Worm (Caenorhabditis elegans) whole organism, L1 larva: Measurements from ENCODE around the gene hxk-3.

Source experiments
- F16B12.6 ChIP-seq: fragments of 150-350 bp; optimal IDR thresholded peaks from 2 replicates; lab custom pipeline; 2014; ENCODE audit warnings: missing biosample characterization, missing genetic modification characterization
- aha-1 ChIP-seq: fragments of 150-350 bp; optimal IDR thresholded peaks from 2 replicates; lab custom pipeline; 2014; ENCODE audit warnings: missing biosample characterization, missing genetic modification characterization
- ama-1 ChIP-seq: fragments of 150-350 bp; optimal IDR thresholded peaks from 2 replicates; lab custom pipeline; 2014
- ceh-63 ChIP-seq: fragments of 200-800 bp; sonication (Bioruptor generic); optimal IDR thresholded peaks from 2 replicates; lab custom pipeline; 2018; ENCODE audit warnings: mild to moderate bottlenecking, missing genetic modification characterization, missing compliant biosample characterization
- ceh-8 ChIP-seq: fragments of 200-800 bp; sonication (Bioruptor generic); optimal IDR thresholded peaks from 2 replicates; lab custom pipeline; 2018; ENCODE audit warnings: mild to moderate bottlenecking, missing genetic modification characterization, moderate library complexity, missing compliant biosample characterization
- ceh-88 ChIP-seq: fragments of 200-800 bp; sonication (Bioruptor generic); IDR thresholded peaks from 2 replicates; pipeline ENCODE4 v1.3.6; 2022; ENCODE audit warnings: missing genetic modification characterization, missing compliant biosample characterization
- ceh-90 ChIP-seq: sonication (generic microtip); optimal IDR thresholded peaks from 2 replicates; lab custom pipeline; 2016; ENCODE audit warnings: missing genetic modification characterization, missing compliant biosample characterization
- dpl-1 ChIP-seq, 3 experiments: fragments of 150-350 bp in 2 of 3; sonication (generic microtip) in 1 of 3; optimal IDR thresholded peaks; 2 replicates each; lab custom pipeline; 2014 to 2017; ENCODE audit warnings: missing biosample characterization in 3 of 3, missing genetic modification characterization in 3 of 3, missing genetic modification reagents in 3 of 3
- efl-1 ChIP-seq, 4 experiments: fragments of 150-350 bp; optimal IDR thresholded peaks in 3 of 4; peaks in 1 of 4; 1 replicate in 1 of 4; 2 replicates in 3 of 4; lab custom pipeline; 2014; ENCODE audit warnings: missing biosample characterization in 2 of 4, missing genetic modification characterization in 2 of 4, missing genetic modification reagents in 2 of 4
- elt-3 ChIP-seq, 6 experiments: fragments of 150-350 bp in 1 of 6; sonication (generic microtip); optimal IDR thresholded peaks; 2 replicates each; lab custom pipeline; 2017 to 2018; ENCODE audit warnings: missing biosample characterization in 6 of 6, missing genetic modification characterization in 6 of 6, inconsistent platforms in 1 of 6
- ets-5 ChIP-seq: fragments of 200-800 bp; sonication (Bioruptor generic); IDR thresholded peaks from 2 replicates; pipeline ENCODE4 v1.3.6; 2022; ENCODE audit warnings: missing genetic modification characterization, missing compliant biosample characterization
- fkh-10 ChIP-seq: sonication (generic microtip); optimal IDR thresholded peaks from 2 replicates; lab custom pipeline; 2017; ENCODE audit warnings: missing biosample characterization, missing genetic modification reagents, missing genetic modification characterization
- fkh-8 ChIP-seq: sonication (generic microtip); optimal IDR thresholded peaks from 2 replicates; lab custom pipeline; 2016; ENCODE audit warnings: mild to moderate bottlenecking, missing genetic modification characterization, missing compliant biosample characterization
- fos-1 ChIP-seq: fragments of 150-350 bp; optimal IDR thresholded peaks from 2 replicates; lab custom pipeline; 2014; ENCODE audit warnings: missing biosample characterization, missing genetic modification characterization
- hlh-4 ChIP-seq: sonication (generic microtip); optimal IDR thresholded peaks from 2 replicates; lab custom pipeline; 2016; ENCODE audit warnings: mild to moderate bottlenecking, missing genetic modification characterization, missing compliant biosample characterization
- hpl-2 ChIP-seq: fragments of 150-350 bp; optimal IDR thresholded peaks from 2 replicates; lab custom pipeline; 2014; ENCODE audit warnings: missing biosample characterization, missing genetic modification reagents, missing genetic modification characterization
- irx-1 ChIP-seq: sonication (generic microtip); optimal IDR thresholded peaks from 2 replicates; lab custom pipeline; 2016; ENCODE audit warnings: missing genetic modification characterization, missing compliant biosample characterization
- isw-1 ChIP-seq: fragments of 200-800 bp; sonication (Bioruptor generic); IDR thresholded peaks from 2 replicates; pipeline ENCODE4 v1.3.6; 2022; ENCODE audit warnings: missing genetic modification characterization, missing compliant biosample characterization
- jun-1 ChIP-seq: fragments of 150-350 bp; optimal IDR thresholded peaks from 2 replicates; lab custom pipeline; 2014; ENCODE audit warnings: missing biosample characterization, missing genetic modification reagents, missing genetic modification characterization
- lin-14 ChIP-seq: fragments of 200-800 bp; sonication (Bioruptor generic); optimal IDR thresholded peaks from 2 replicates; lab custom pipeline; 2018; ENCODE audit warnings: mild to moderate bottlenecking, missing genetic modification characterization, moderate library complexity, missing compliant biosample characterization
- lin-15B ChIP-seq: fragments of 150-350 bp; sonication (generic microtip); optimal IDR thresholded peaks from 3 replicates; lab custom pipeline; 2014; ENCODE audit warnings: missing biosample characterization, missing genetic modification characterization
- mab-9 ChIP-seq: fragments of 200-800 bp; sonication (Bioruptor generic); IDR thresholded peaks from 2 replicates; pipeline ENCODE4 v1.3.6; 2022; ENCODE audit warnings: missing genetic modification reagents, missing genetic modification characterization, missing compliant biosample characterization
- nhr-11 ChIP-seq: fragments of 150-350 bp; optimal IDR thresholded peaks from 2 replicates; lab custom pipeline; 2014; ENCODE audit warnings: missing biosample characterization, missing genetic modification characterization
- nhr-12 ChIP-seq: sonication (generic microtip); optimal IDR thresholded peaks from 2 replicates; lab custom pipeline; 2017; ENCODE audit warnings: missing biosample characterization, missing genetic modification characterization
- nhr-19 ChIP-seq: fragments of 200-800 bp; sonication (Bioruptor generic); conservative IDR thresholded peaks from 2 replicates; pipeline ENCODE4 v1.3.6; 2022; ENCODE audit warnings: missing genetic modification characterization, missing compliant biosample characterization
- nhr-237 ChIP-seq: fragments of 150-350 bp; optimal IDR thresholded peaks from 2 replicates; lab custom pipeline; 2014; ENCODE audit warnings: missing biosample characterization, missing genetic modification characterization
- nhr-47 ChIP-seq: sonication (generic microtip); optimal IDR thresholded peaks from 2 replicates; lab custom pipeline; 2016; ENCODE audit warnings: mild to moderate bottlenecking, missing genetic modification characterization, moderate library complexity, missing compliant biosample characterization
- nhr-71 ChIP-seq: sonication (generic microtip); optimal IDR thresholded peaks from 2 replicates; lab custom pipeline; 2016; ENCODE audit warnings: mild to moderate bottlenecking, missing genetic modification characterization, moderate library complexity, missing compliant biosample characterization
- nhr-84 ChIP-seq: sonication (generic microtip); optimal IDR thresholded peaks from 2 replicates; lab custom pipeline; 2017; ENCODE audit warnings: missing biosample characterization, missing genetic modification characterization
- pax-3 ChIP-seq: fragments of 200-800 bp; sonication (Bioruptor generic); optimal IDR thresholded peaks from 2 replicates; lab custom pipeline; 2018; ENCODE audit warnings: mild to moderate bottlenecking, missing genetic modification characterization, moderate library complexity, missing compliant biosample characterization
- pqm-1 ChIP-seq: sonication (generic microtip); optimal IDR thresholded peaks from 3 replicates; lab custom pipeline; 2017; ENCODE audit warnings: missing biosample characterization, missing genetic modification characterization
- rnt-1 ChIP-seq: sonication (generic microtip); optimal IDR thresholded peaks from 2 replicates; lab custom pipeline; 2016; ENCODE audit warnings: mild to moderate bottlenecking, missing genetic modification characterization, moderate library complexity, missing compliant biosample characterization
- skn-1 ChIP-seq: fragments of 150-350 bp; optimal IDR thresholded peaks from 2 replicates; lab custom pipeline; 2014; ENCODE audit warnings: missing biosample characterization, missing genetic modification characterization
- snpc-4 ChIP-seq: fragments of 150-350 bp; optimal IDR thresholded peaks from 2 replicates; lab custom pipeline; 2014; ENCODE audit warnings: missing biosample characterization, missing genetic modification characterization
- sox-4 ChIP-seq: sonication (generic microtip); optimal IDR thresholded peaks from 2 replicates; lab custom pipeline; 2016; ENCODE audit warnings: missing genetic modification characterization, missing compliant biosample characterization
- sptf-1 ChIP-seq: fragments of 150-350 bp; optimal IDR thresholded peaks from 2 replicates; lab custom pipeline; 2014; ENCODE audit warnings: missing biosample characterization, missing genetic modification characterization
- sup-37 ChIP-seq: fragments of 200-800 bp; sonication (Bioruptor generic); optimal IDR thresholded peaks from 2 replicates; lab custom pipeline; 2018; ENCODE audit warnings: mild to moderate bottlenecking, missing genetic modification characterization, missing compliant biosample characterization
- swsn-7 ChIP-seq: sonication (generic microtip); optimal IDR thresholded peaks from 2 replicates; lab custom pipeline; 2016; ENCODE audit warnings: missing genetic modification characterization, missing compliant biosample characterization
- tbx-2 ChIP-seq: sonication (generic microtip); optimal IDR thresholded peaks from 2 replicates; lab custom pipeline; 2016; ENCODE audit warnings: missing genetic modification characterization, missing compliant biosample characterization
- unc-130 ChIP-seq: fragments of 150-350 bp; optimal IDR thresholded peaks from 2 replicates; lab custom pipeline; 2017; ENCODE audit warnings: missing biosample characterization, missing genetic modification characterization, inconsistent platforms
- unc-98 ChIP-seq: fragments of 200-800 bp; sonication (Bioruptor generic); IDR thresholded peaks from 2 replicates; pipeline ENCODE4 v1.3.6; 2022; ENCODE audit warnings: missing genetic modification characterization, missing compliant biosample characterization
- vab-15 ChIP-seq: sonication (generic microtip); optimal IDR thresholded peaks from 2 replicates; lab custom pipeline; 2017; ENCODE audit warnings: missing genotype, mild to moderate bottlenecking, missing genetic modification characterization, missing compliant biosample characterization
- zag-1 ChIP-seq: fragments of 150-350 bp; optimal IDR thresholded peaks from 2 replicates; lab custom pipeline; 2014; ENCODE audit warnings: missing biosample characterization, missing genetic modification characterization

The hxk-3 gene

DNA sequence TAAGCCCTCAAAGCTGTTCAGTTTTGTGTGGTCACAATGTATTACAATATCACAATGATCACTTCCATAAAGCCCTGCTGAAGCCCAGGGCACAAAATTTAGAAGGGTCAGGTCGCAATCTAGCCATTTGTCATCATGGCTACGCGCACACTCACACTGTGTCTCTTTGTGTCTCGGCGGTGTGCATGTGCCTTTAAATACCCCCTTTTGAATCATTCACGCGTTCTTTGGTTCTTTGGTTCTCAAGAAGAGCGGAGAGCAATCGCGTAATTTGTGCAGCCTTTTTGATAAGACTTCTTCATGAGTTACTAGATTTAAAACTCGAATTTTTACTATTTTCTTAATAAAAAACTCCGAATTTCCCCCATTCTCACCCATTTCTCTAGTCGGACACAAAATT, 42.4 kb upstream of the hxk-3 start (continued):
- TF ChIP-seq swsn-7 (no peak), pqm-1 (tag; lab: Kevin White, UChicago) (no peak), lin-15B (tag; lab: Kevin White, UChicago) (no peak), irx-1 (tag; lab: Kevin White, UChicago) (no peak), sup-37 (GFP tag; lab: Kevin White, UChicago) (no peak), efl-1 (optimal IDR thresholded peaks at IDR 0.05; lab: Kevin White, UChicago) (no peak), efl-1 (GFP tag; optimal IDR thresholded peaks at IDR 0.05 in 1 of 2; lab: Kevin White, UChicago) (peak in 1 of 2 experiments; percentile 44), fkh-10 (GFP tag; lab: Kevin White, UChicago) (no peak), unc-130 (tag; lab: Kevin White, UChicago) (no peak), F16B12.6 (tag; lab: Kevin White, UChicago) (no peak), aha-1 (tag; lab: Kevin White, UChicago) (no peak), vab-15 (tag; lab: Kevin White, UChicago) (no peak), skn-1 (peak; percentile 80), jun-1 (tag; lab: Kevin White, UChicago) (no peak), nhr-47 (tag; lab: Kevin White, UChicago) (no peak), fkh-8 (tag; lab: Kevin White, UChicago) (peak; percentile 53), ets-5 (GFP tag; lab: Robert Waterston, UW) (no peak), nhr-19 (GFP tag; lab: Robert Waterston, UW) (peak; percentile 23), unc-98 (no peak), hlh-4 (no peak), nhr-84 (tag; lab: Kevin White, UChicago) (no peak), nhr-71 (peak; percentile 24), ceh-90 (tag; lab: Kevin White, UChicago) (no peak), ceh-63 (no peak), dpl-1 (GFP tag; optimal IDR thresholded peaks at IDR 0.05; lab: Kevin White, UChicago) (no peak), sox-4 (tag; lab: Kevin White, UChicago) (no peak)

ce11 chrIV:1456775-1457174, 40.7 kb upstream of the hxk-3 start, which contains the start of gene nadk-1:
TSS of gene nadk-1 (plus strand) at chrIV:1457075.
- TF ChIP-seq efl-1 (optimal IDR thresholded peaks at IDR 0.05; lab: Kevin White, UChicago) (no peak), efl-1 (GFP tag; optimal IDR thresholded peaks at IDR 0.05 in 1 of 2; lab: Kevin White, UChicago) (peak in 1 of 2 experiments; percentile 81), rnt-1 (tag; lab: Kevin White, UChicago) (no peak), skn-1 (no peak), ceh-63 (no peak)

- no peak for TF ChIP-seq ama-1 (lab: Kevin White, UChicago)
- TF ChIP-seq mab-9 (GFP tag; lab: Robert Waterston, UW) = no peak
- no peak for TF ChIP-seq pax-3 (tag; lab: Kevin White, UChicago)
- no peak for TF ChIP-seq F16B12.6 (tag; lab: Kevin White, UChicago)
- no peak for TF ChIP-seq efl-1 (optimal IDR thresholded peaks at IDR 0.05; lab: Kevin White, UChicago)
- TF ChIP-seq efl-1 (GFP tag; optimal IDR thresholded peaks at IDR 0.05 in 1 of 2; lab: Kevin White, UChicago) = peak in 1 of 2 experiments; percentile 58
- no peak for TF ChIP-seq nhr-71
Measured at ce11 chrIV:1458192-1458591, 39.2 kb upstream of the hxk-3 start.

DNA sequence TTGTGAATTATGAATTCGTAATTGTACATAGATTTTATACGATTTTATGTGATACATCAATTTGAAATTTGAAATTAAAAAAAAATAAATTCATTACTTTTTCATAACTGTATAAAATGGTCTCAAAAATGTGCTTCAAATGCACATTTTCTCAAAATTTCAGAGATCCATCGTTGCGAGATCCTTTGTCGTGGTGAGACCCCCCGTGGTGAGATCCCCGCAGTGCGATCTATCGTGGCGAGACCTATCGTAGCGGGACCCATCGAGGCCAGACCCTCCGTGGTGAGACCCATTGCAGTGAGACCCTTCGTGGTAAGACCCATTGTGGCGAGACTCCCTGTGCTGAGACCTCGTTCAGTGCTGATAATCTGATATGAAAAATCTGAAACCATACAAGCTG, 38.0 kb upstream of the hxk-3 start:
- TF ChIP-seq nhr-71 (no peak), ceh-8 (no peak), sptf-1 (tag; lab: Kevin White, UChicago) (no peak), elt-3 (tag; optimal IDR thresholded peaks at IDR 0.05; lab: Kevin White, UChicago) (no peak), lin-14 (no peak), isw-1 (no peak), aha-1 (tag; lab: Kevin White, UChicago) (no peak), pqm-1 (tag; lab: Kevin White, UChicago) (no peak), nhr-11 (no peak), hpl-2 (GFP tag; lab: Kevin White, UChicago) (no peak), zag-1 (tag; lab: Kevin White, UChicago) (no peak), sox-4 (tag; lab: Kevin White, UChicago) (no peak), fos-1 (no peak), nhr-12 (no peak), ceh-88 (GFP tag; lab: Robert Waterston, UW) (no peak), vab-15 (tag; lab: Kevin White, UChicago) (no peak), snpc-4 (tag; lab: Kevin White, UChicago) (no peak), tbx-2 (tag; lab: Kevin White, UChicago) (no peak), nhr-237 (tag; lab: Kevin White, UChicago) (no peak)
- TF ChIP-seq, all 84 proteins: peak for 0
